Worm (Caenorhabditis elegans) whole organism, L2 larva: ENCODE results near the gene spcs-2.

Experiments
- ama-1 ChIP-seq: fragments of 150-350 bp; optimal IDR thresholded peaks from 2 replicates; lab custom pipeline; 2018; ENCODE audit warnings: inconsistent platforms
- blmp-1 ChIP-seq: sonication (generic microtip); optimal IDR thresholded peaks from 2 replicates; lab custom pipeline; 2017; ENCODE audit warnings: missing genetic modification characterization, mild to moderate bottlenecking, missing compliant biosample characterization, antibody characterized with exemption, moderate library complexity; ENCODE audit not compliant: insufficient read depth
- ceh-16 ChIP-seq: fragments of 150-350 bp; optimal IDR thresholded peaks from 2 replicates; lab custom pipeline; 2014; ENCODE audit warnings: missing biosample characterization, missing genetic modification characterization
- nhr-12 ChIP-seq: fragments of 150-350 bp; optimal IDR thresholded peaks from 2 replicates; lab custom pipeline; 2014; ENCODE audit warnings: missing biosample characterization, missing genetic modification characterization
- nhr-77 ChIP-seq: fragments of 150-350 bp; optimal IDR thresholded peaks from 2 replicates; lab custom pipeline; 2014; ENCODE audit warnings: missing biosample characterization, missing genetic modification characterization
- sem-4 ChIP-seq: fragments of 150-350 bp; optimal IDR thresholded peaks from 2 replicates; lab custom pipeline; 2014; ENCODE audit warnings: missing biosample characterization, missing genetic modification reagents, missing genetic modification characterization
- skn-1 ChIP-seq: sonication (generic microtip); optimal IDR thresholded peaks from 2 replicates; lab custom pipeline; 2017; ENCODE audit warnings: missing biosample characterization, missing genetic modification characterization
- snpc-4 ChIP-seq: fragments of 150-350 bp; optimal IDR thresholded peaks from 2 replicates; lab custom pipeline; 2014; ENCODE audit warnings: missing biosample characterization, missing genetic modification characterization
- unc-39 ChIP-seq: fragments of 150-350 bp; optimal IDR thresholded peaks from 2 replicates; lab custom pipeline; 2014; ENCODE audit warnings: missing biosample characterization, missing genetic modification characterization
- unc-62 ChIP-seq: fragments of 150-350 bp; optimal IDR thresholded peaks from 2 replicates; lab custom pipeline; 2014; ENCODE audit warnings: missing biosample characterization, missing genetic modification reagents, missing genetic modification characterization
- zag-1 ChIP-seq: fragments of 150-350 bp; optimal IDR thresholded peaks from 2 replicates; lab custom pipeline; 2014; ENCODE audit warnings: missing biosample characterization, missing genetic modification characterization
- ztf-1 ChIP-seq: fragments of 200-800 bp; sonication (Bioruptor generic); conservative IDR thresholded peaks from 2 replicates; pipeline ENCODE4 v1.3.6; 2022; ENCODE audit warnings: missing genetic modification characterization, missing compliant biosample characterization
- ztf-11 ChIP-seq: sonication (generic microtip); optimal IDR thresholded peaks from 2 replicates; lab custom pipeline; 2017; ENCODE audit warnings: missing biosample characterization, missing genetic modification characterization

- no peak for TF ChIP-seq zag-1 (tag; lab: Kevin White, UChicago)
- TF ChIP-seq ztf-11: no peak
- no peak for TF ChIP-seq ama-1 (lab: Kevin White, UChicago)
- TF ChIP-seq nhr-77: no peak
- TF ChIP-seq ztf-1 (GFP tag; lab: Robert Waterston, UW): no peak
- TF ChIP-seq nhr-12 (tag; lab: Kevin White, UChicago): no peak
- no peak for TF ChIP-seq unc-62 (GFP tag; lab: Kevin White, UChicago)
- TF ChIP-seq snpc-4 (tag; lab: Kevin White, UChicago): no peak
- TF ChIP-seq skn-1 (tag; lab: Kevin White, UChicago): no peak
- TF ChIP-seq unc-39: no peak
- no peak for TF ChIP-seq blmp-1 (tag; lab: Kevin White, UChicago)
- TF ChIP-seq ceh-16 (tag; lab: Kevin White, UChicago): no peak
- no peak for TF ChIP-seq sem-4 (tag; lab: Kevin White, UChicago)
Observed at ce11 chrIII:12838299-12838698, 36.5 kb upstream of the spcs-2 start.
